Fruit fly (Drosophila melanogaster): Measurements from ENCODE around the gene CG34109.

CG34109 gene

DNA sequence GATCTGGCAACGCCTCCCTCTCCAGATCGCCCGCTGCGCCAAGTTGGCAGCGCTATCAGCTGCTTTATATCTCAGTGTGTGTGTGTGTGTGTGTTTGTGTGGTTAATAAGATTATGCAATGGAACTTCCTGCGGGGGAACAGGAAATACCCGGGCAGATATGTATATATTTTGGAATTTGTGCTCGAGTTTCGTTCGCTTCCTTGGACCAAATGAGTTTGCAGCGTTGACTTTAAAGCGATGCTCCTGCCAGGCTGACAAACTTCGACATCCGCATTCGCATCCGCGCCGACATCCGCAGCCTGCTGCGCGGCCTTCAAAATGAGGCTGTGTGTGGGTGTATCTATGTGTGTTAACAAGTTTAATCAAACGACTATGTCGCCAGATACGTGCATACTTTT, 49.4 kb downstream of the CG34109 start (continued):
- no peak for TF ChIP-seq Dp (GFP tag; optimal IDR thresholded peaks at IDR 0.05)
- no peak for TF ChIP-seq CG7963 (GFP tag; IDR thresholded peaks at IDR 0.05; ENCODE audit: partially characterized antibody)
- TF ChIP-seq vfl (GFP tag; optimal IDR thresholded peaks at IDR 0.05) = no peak
- peak; percentile 48 for TF ChIP-seq D19B (GFP tag; optimal IDR thresholded peaks at IDR 0.05)
- TF ChIP-seq CG1024 (GFP tag; IDR thresholded peaks at IDR 0.05) = no peak
- no peak for TF ChIP-seq onecut (GFP tag; IDR thresholded peaks at IDR 0.05)
- TF ChIP-seq dimm (GFP tag; IDR thresholded peaks at IDR 0.05) = no peak
- no peak for TF ChIP-seq CG12942 (GFP tag; optimal IDR thresholded peaks at IDR 0.05)
- TF ChIP-seq mirr (GFP tag; optimal IDR thresholded peaks at IDR 0.05) = peak; percentile 72
- TF ChIP-seq CG7556 (GFP tag; optimal IDR thresholded peaks at IDR 0.05) = no peak
- TF ChIP-seq CG12769 (tag; optimal IDR thresholded peaks at IDR 0.05) = no peak
- TF ChIP-seq CG10366 (GFP tag; IDR thresholded peaks at IDR 0.05) = no peak
- TF ChIP-seq eve (GFP tag; optimal IDR thresholded peaks at IDR 0.05) = no peak
- no peak for TF ChIP-seq CG8924 (tag; optimal IDR thresholded peaks at IDR 0.05)
- TF ChIP-seq CG6791 (GFP tag; IDR thresholded peaks at IDR 0.05; ENCODE audit: partially characterized antibody) = no peak
- no peak for TF ChIP-seq Mad (GFP tag; optimal IDR thresholded peaks at IDR 0.05)
- TF ChIP-seq MTF-1 (GFP tag; optimal IDR thresholded peaks at IDR 0.05; ENCODE audit: borderline replicate concordance) = peak; percentile 55
- TF ChIP-seq ase (GFP tag; IDR thresholded peaks at IDR 0.05) = no peak
- no peak for TF ChIP-seq Hsf (GFP tag; optimal IDR thresholded peaks at IDR 0.05)
- TF ChIP-seq CG6254 (GFP tag; optimal IDR thresholded peaks at IDR 0.05) = peak; percentile 26
- TF ChIP-seq bsh (GFP tag; optimal IDR thresholded peaks at IDR 0.05) = no peak
- no peak for TF ChIP-seq CG9932 (GFP tag; IDR thresholded peaks at IDR 0.05)
- TF ChIP-seq nerfin-1 (tag; optimal IDR thresholded peaks at IDR 0.05) = peak; percentile 76
- TF ChIP-seq h (optimal IDR thresholded peaks at IDR 0.05) = no peak
- TF ChIP-seq stc (GFP tag; IDR thresholded peaks at IDR 0.05) = peak; percentile 51; the same call in 1 of the 2 replicates
- TF ChIP-seq corto (GFP tag; optimal IDR thresholded peaks at IDR 0.05) = no peak
- no peak for TF ChIP-seq CG15073 (GFP tag; optimal IDR thresholded peaks at IDR 0.05)
- no peak for TF ChIP-seq CG1602 (GFP tag; optimal IDR thresholded peaks at IDR 0.05)
- no peak for TF ChIP-seq Dref (GFP tag; IDR thresholded peaks at IDR 0.05)
- TF ChIP-seq CG17359 (tag; optimal IDR thresholded peaks at IDR 0.05) = peak; percentile 25
- TF ChIP-seq Gsc (GFP tag; IDR thresholded peaks at IDR 0.05) = no peak
- TF ChIP-seq abd-A (tag; optimal IDR thresholded peaks at IDR 0.05) = no peak
- 0 out of 2 replicates have a peak, but pooled peaks have one; percentile 10 for TF ChIP-seq lmd (GFP tag; IDR thresholded peaks at IDR 0.05)
- no peak for TF ChIP-seq dm (GFP tag; optimal IDR thresholded peaks at IDR 0.05)
- TF ChIP-seq CG12071 (GFP tag; optimal IDR thresholded peaks at IDR 0.05) = peak; percentile 68
- no peak for TF ChIP-seq CG9215 (GFP tag; IDR thresholded peaks at IDR 0.05)
- no peak for TF ChIP-seq Dip2 (GFP tag; IDR thresholded peaks at IDR 0.05)
- TF ChIP-seq luna (GFP tag; optimal IDR thresholded peaks at IDR 0.05) = no peak
- no peak for TF ChIP-seq HLHmδ (GFP tag; optimal IDR thresholded peaks at IDR 0.05)
- peak; percentile 56 for TF ChIP-seq MBD-R2 (GFP tag; IDR thresholded peaks at IDR 0.05)
- TF ChIP-seq Xrp1 (GFP tag; IDR thresholded peaks at IDR 0.05) = no peak
- TF ChIP-seq HLH4C (GFP tag; IDR thresholded peaks at IDR 0.05; ENCODE audit: partially characterized antibody) = no peak
- peak; percentile 52; the same call in 2 of the 3 replicates for TF ChIP-seq sr (GFP tag; IDR thresholded peaks at IDR 0.05)
- peak in 1 of 2 experiments; percentile 99 for TF ChIP-seq Pdp1 (GFP tag; optimal IDR thresholded peaks at IDR 0.05)
- peak; percentile 5 for TF ChIP-seq CG3995 (GFP tag; optimal IDR thresholded peaks at IDR 0.05)
- TF ChIP-seq CG11398 (GFP tag; optimal IDR thresholded peaks at IDR 0.05) = no peak
- no peak for TF ChIP-seq MESR4 (GFP tag; optimal IDR thresholded peaks at IDR 0.05)
- no peak for TF ChIP-seq odd (GFP tag; optimal IDR thresholded peaks at IDR 0.05)
- no peak for TF ChIP-seq ind (GFP tag; optimal IDR thresholded peaks at IDR 0.05)
- TF ChIP-seq dati (GFP tag; IDR thresholded peaks at IDR 0.05) = no peak
- no peak for TF ChIP-seq tup (GFP tag; optimal IDR thresholded peaks at IDR 0.05)
- no peak for TF ChIP-seq BEAF-32 (GFP tag; optimal IDR thresholded peaks at IDR 0.05)
